Worm (Caenorhabditis elegans): ENCODE data around the gene mma-1.

DNA sequence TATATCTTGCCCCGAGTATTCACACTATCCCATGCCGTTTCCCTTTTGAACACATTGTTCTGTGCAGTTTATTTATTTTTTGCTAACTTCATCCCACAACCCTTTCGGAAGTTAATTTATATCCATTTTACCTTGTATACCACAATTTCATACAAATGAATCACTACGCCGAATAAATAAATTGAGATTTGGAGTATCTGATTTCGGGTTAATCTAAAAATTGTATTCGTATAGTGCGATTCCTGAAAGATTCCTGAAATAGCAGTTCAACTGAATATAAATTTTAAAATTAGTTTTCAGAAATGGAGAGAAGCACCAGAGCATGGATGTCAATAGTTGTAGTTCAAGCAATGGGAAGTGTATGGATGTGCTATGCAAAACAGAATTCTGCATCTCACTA, 11.0 kb upstream of the mma-1 start, which contains the start of gene erg-28:
- no peak for TF ChIP-seq flt-1 (GFP tag; IDR thresholded peaks at IDR 0.05)
- no peak for TF ChIP-seq ref-1 (GFP tag; conservative IDR thresholded peaks at IDR 0.05)
- no peak for TF ChIP-seq klf-2 (GFP tag; conservative IDR thresholded peaks at IDR 0.05)
- no peak for TF ChIP-seq tab-1 (GFP tag; IDR thresholded peaks at IDR 0.05)
- TF ChIP-seq T22C8.4 (GFP tag; IDR thresholded peaks at IDR 0.05) = no peak
- no peak for TF ChIP-seq med-1 (GFP tag; optimal IDR thresholded peaks at IDR 0.05; ENCODE audit: insufficient read depth)
- TF ChIP-seq cog-1 (tag; optimal IDR thresholded peaks at IDR 0.05) = no peak
- TF ChIP-seq ztf-23 (GFP tag; IDR thresholded peaks at IDR 0.05) = no peak
